Worm (Caenorhabditis elegans): ENCODE results near the gene twk-7.
A peak's percentile ranks its signal among the peaks of the same experiment; 100 is the strongest.

The twk-7 gene

ce11 chrIII:8625125-8625524, 18.4 kb downstream of the twk-7 start:
- TF ChIP-seq daf-12 (tag; optimal IDR thresholded peaks at IDR 0.05): no peak
- no peak for TF ChIP-seq madf-5 (GFP tag; IDR thresholded peaks at IDR 0.05)
- TF ChIP-seq unc-62 (GFP tag; optimal IDR thresholded peaks at IDR 0.05 in 1 of 2): peak in 1 of 2 experiments; percentile 51
- no peak for TF ChIP-seq unc-62 (tag; optimal IDR thresholded peaks at IDR 0.05)

- TF ChIP-seq F37D6.2 (tag; optimal IDR thresholded peaks at IDR 0.05) (no peak), saeg-2 (GFP tag; IDR thresholded peaks at IDR 0.05) (no peak), lsy-2 (tag; optimal IDR thresholded peaks at IDR 0.05) (no peak), nhr-48 (tag; optimal IDR thresholded peaks at IDR 0.05) (no peak), fos-1 (tag; optimal IDR thresholded peaks at IDR 0.05) (no peak), daf-12 (tag; optimal IDR thresholded peaks at IDR 0.05) (no peak), daf-8 (GFP tag; IDR thresholded peaks at IDR 0.05) (no peak), ceh-62 (tag; optimal IDR thresholded peaks at IDR 0.05) (no peak), daf-16 (GFP tag; optimal IDR thresholded peaks at IDR 0.05) (no peak), daf-16 (tag; optimal IDR thresholded peaks at IDR 0.05) (no peak), ctbp-1 (GFP tag; IDR thresholded peaks at IDR 0.05) (no peak), ces-1 (GFP tag; optimal IDR thresholded peaks at IDR 0.05) (no peak), fkh-10 (GFP tag; optimal IDR thresholded peaks at IDR 0.05) (no peak), vab-7 (GFP tag; IDR thresholded peaks at IDR 0.05) (no peak), F49E8.2 (tag; optimal IDR thresholded peaks at IDR 0.05; ENCODE audit: borderline replicate concordance) (no peak), zip-11 (GFP tag; IDR thresholded peaks at IDR 0.05) (no peak), dmd-9 (GFP tag; IDR thresholded peaks at IDR 0.05) (no peak), lin-15B (tag; optimal IDR thresholded peaks at IDR 0.05) (no peak), nhr-237 (tag; optimal IDR thresholded peaks at IDR 0.05) (no peak), lin-1 (GFP tag; IDR thresholded peaks at IDR 0.05) (no peak), zfp-2 (tag; optimal IDR thresholded peaks at IDR 0.05) (no peak)
Measured at ce11 chrIII:8622435-8622834, 21.1 kb downstream of the twk-7 start, which contains the start of gene ceh-16. Gene ceh-16 (plus strand): TSS chrIII:8622735.

ce11 chrIII:8621982-8622381, 21.6 kb downstream of the twk-7 start:
- TF ChIP-seq mep-1 (tag; optimal IDR thresholded peaks at IDR 0.05): no peak
- TF ChIP-seq ztf-7 (tag; optimal IDR thresholded peaks at IDR 0.05): no peak
- TF ChIP-seq nhr-77 (tag; optimal IDR thresholded peaks at IDR 0.05): no peak
- TF ChIP-seq duxl-1 (tag; optimal IDR thresholded peaks at IDR 0.05; ENCODE audit: poor library complexity): no peak
- TF ChIP-seq snpc-4 (tag; optimal IDR thresholded peaks at IDR 0.05): no peak
- no peak for TF ChIP-seq daf-16 (GFP tag; optimal IDR thresholded peaks at IDR 0.05)
- no peak for TF ChIP-seq daf-16 (tag; optimal IDR thresholded peaks at IDR 0.05)
- no peak for TF ChIP-seq sdz-12 (GFP tag; optimal IDR thresholded peaks at IDR 0.05)
- no peak for TF ChIP-seq ama-1 (optimal IDR thresholded peaks at IDR 0.05)
- no peak for TF ChIP-seq dmd-6 (GFP tag; IDR thresholded peaks at IDR 0.05)
- no peak for TF ChIP-seq nhr-102 (tag; optimal IDR thresholded peaks at IDR 0.05)
- no peak for TF ChIP-seq ztf-11 (tag; optimal IDR thresholded peaks at IDR 0.05)
- no peak for TF ChIP-seq daf-12 (tag; optimal IDR thresholded peaks at IDR 0.05)
- TF ChIP-seq dmd-8 (GFP tag; IDR thresholded peaks at IDR 0.05): no peak
- no peak for TF ChIP-seq egl-43 (GFP tag; IDR thresholded peaks at IDR 0.05)
- TF ChIP-seq nhr-237 (tag; optimal IDR thresholded peaks at IDR 0.05): no peak

- no peak for TF ChIP-seq fkh-10 (GFP tag; optimal IDR thresholded peaks at IDR 0.05)
- TF ChIP-seq ceh-32 (tag; optimal IDR thresholded peaks at IDR 0.05; ENCODE audit: poor library complexity): no peak
- TF ChIP-seq F10B5.3 (tag; optimal IDR thresholded peaks at IDR 0.05): no peak
- no peak for TF ChIP-seq R02D3.7 (tag; optimal IDR thresholded peaks at IDR 0.05)
- no peak for TF ChIP-seq unc-130 (GFP tag; optimal IDR thresholded peaks at IDR 0.05)
- TF ChIP-seq dmd-6 (GFP tag; IDR thresholded peaks at IDR 0.05): no peak
- no peak for TF ChIP-seq zip-2 (tag; optimal IDR thresholded peaks at IDR 0.05)
- TF ChIP-seq D1046.2 (GFP tag; IDR thresholded peaks at IDR 0.05): no peak
- no peak for TF ChIP-seq tra-1 (GFP tag; IDR thresholded peaks at IDR 0.05)
- no peak for TF ChIP-seq saeg-2 (GFP tag; IDR thresholded peaks at IDR 0.05)
- no peak for TF ChIP-seq fos-1 (tag; optimal IDR thresholded peaks at IDR 0.05)
- no peak for TF ChIP-seq pha-4 (GFP tag; IDR thresholded peaks at IDR 0.05)
- no peak for TF ChIP-seq pha-4 (tag; optimal IDR thresholded peaks at IDR 0.05)
- TF ChIP-seq spr-1 (tag; optimal IDR thresholded peaks at IDR 0.05): no peak
Measured at ce11 chrIII:8621002-8621401, 22.5 kb downstream of the twk-7 start.
